Fruit fly (Drosophila melanogaster) whole organism, wandering third instar larva: ENCODE data around the gene Polr2L.

Experiments
- Abd-B ChIP-seq: fragments of >200 bp; optimal IDR thresholded peaks from 2 replicates; lab custom pipeline; 2017; ENCODE audit warnings: missing biosample characterization, missing genetic modification characterization
- CG32264 ChIP-seq: fragments of 200-800 bp; sonication (Bioruptor generic); optimal IDR thresholded peaks from 2 replicates; lab custom pipeline; 2016; ENCODE audit warnings: missing biosample characterization, missing genetic modification characterization
- CG9705 ChIP-seq: fragments of 200-800 bp; sonication (Bioruptor generic); optimal IDR thresholded peaks from 2 replicates; lab custom pipeline; 2018; ENCODE audit warnings: missing biosample characterization, mild to moderate bottlenecking, missing genetic modification characterization
- GATAd ChIP-seq: sonication (Bioruptor generic); optimal IDR thresholded peaks from 2 replicates; lab custom pipeline; 2016; ENCODE audit warnings: missing biosample characterization, missing genetic modification characterization
- HLH106 ChIP-seq: fragments of 200-800 bp; optimal IDR thresholded peaks from 3 replicates; lab custom pipeline; 2019; ENCODE audit warnings: missing biosample characterization, mild to moderate bottlenecking, missing genetic modification characterization, moderate library complexity
- Hnf4 ChIP-seq: fragments of 200-800 bp; sonication (Bioruptor generic); optimal IDR thresholded peaks from 2 replicates; lab custom pipeline; 2016; ENCODE audit warnings: missing biosample characterization, mild to moderate bottlenecking, missing genetic modification characterization
- Hr78 ChIP-seq: fragments of >200 bp; optimal IDR thresholded peaks from 2 replicates; lab custom pipeline; 2017; ENCODE audit warnings: missing biosample characterization, missing genetic modification characterization
- Jra ChIP-seq: sonication (Bioruptor generic); optimal IDR thresholded peaks from 2 replicates; lab custom pipeline; 2016; ENCODE audit warnings: missing biosample characterization, missing genetic modification characterization
- Mio ChIP-seq: sonication (Bioruptor generic); optimal IDR thresholded peaks from 2 replicates; lab custom pipeline; 2016; ENCODE audit warnings: missing biosample characterization, missing genetic modification characterization
- Myc ChIP-seq: fragments of >200 bp; optimal IDR thresholded peaks from 2 replicates; lab custom pipeline; 2017
- OdsH ChIP-seq: fragments of 200-800 bp; sonication (Bioruptor generic); optimal IDR thresholded peaks from 2 replicates; lab custom pipeline; 2016; ENCODE audit warnings: missing biosample characterization, mild to moderate bottlenecking, missing genetic modification characterization
- Vsx2 ChIP-seq: fragments of 200-300, 225-300 bp; sonication (Bioruptor generic); optimal IDR thresholded peaks from 2 replicates; lab custom pipeline; 2018; ENCODE audit warnings: missing biosample characterization, missing genetic modification characterization; ENCODE audit not compliant: partially characterized antibody
- br ChIP-seq: fragments of 200-800 bp; sonication (Bioruptor generic); optimal IDR thresholded peaks from 2 replicates; lab custom pipeline; 2016; ENCODE audit warnings: missing biosample characterization, missing genetic modification characterization
- dmrt93B ChIP-seq: fragments of 200-800 bp; sonication (Bioruptor generic); optimal IDR thresholded peaks from 2 replicates; lab custom pipeline; 2018; ENCODE audit warnings: missing biosample characterization, mild to moderate bottlenecking, missing genetic modification characterization
- dsf ChIP-seq: sonication (Bioruptor generic); optimal IDR thresholded peaks from 2 replicates; lab custom pipeline; 2016; ENCODE audit warnings: missing biosample characterization, missing genetic modification characterization, borderline replicate concordance
- ey ChIP-seq: fragments of 200-800 bp; sonication (Bioruptor generic); optimal IDR thresholded peaks from 2 replicates; lab custom pipeline; 2016; ENCODE audit warnings: missing biosample characterization, missing genetic modification characterization
- foxo ChIP-seq, 2 experiments: fragments of 200-800 bp; sonication (Bioruptor generic); optimal IDR thresholded peaks; 2 replicates in 1 of 2; 3 replicates in 1 of 2; lab custom pipeline; 2016 to 2017; ENCODE audit warnings: missing biosample characterization in 2 of 2, missing genetic modification characterization in 2 of 2
- h ChIP-seq: fragments of 200-800 bp; sonication (Bioruptor generic); optimal IDR thresholded peaks from 3 replicates; lab custom pipeline; 2016; ENCODE audit warnings: missing biosample characterization, mild to moderate bottlenecking, missing genetic modification characterization
- jim ChIP-seq: fragments of 175-275, 200-325 bp; sonication (Bioruptor generic); optimal IDR thresholded peaks from 2 replicates; lab custom pipeline; 2016; ENCODE audit warnings: missing biosample characterization, mild to moderate bottlenecking, missing genetic modification characterization
- lola ChIP-seq: fragments of >200 bp; optimal IDR thresholded peaks from 2 replicates; lab custom pipeline; 2017; ENCODE audit warnings: missing biosample characterization, missing genetic modification characterization
- pan ChIP-seq: fragments of >200 bp; optimal IDR thresholded peaks from 2 replicates; lab custom pipeline; 2017
- sage ChIP-seq: fragments of 200-800 bp; sonication (Bioruptor generic); optimal IDR thresholded peaks from 2 replicates; lab custom pipeline; 2016; ENCODE audit warnings: missing biosample characterization, mild to moderate bottlenecking, missing genetic modification characterization
- sv ChIP-seq: fragments of 200-800 bp; sonication (Bioruptor generic); optimal IDR thresholded peaks from 3 replicates; lab custom pipeline; 2016; ENCODE audit warnings: missing biosample characterization, missing genetic modification characterization
- usp ChIP-seq: fragments of >200 bp; optimal IDR thresholded peaks from 2 replicates; lab custom pipeline; 2017; ENCODE audit warnings: missing biosample characterization, missing genetic modification characterization
- woc ChIP-seq: sonication (Bioruptor generic); optimal IDR thresholded peaks from 2 replicates; lab custom pipeline; 2016; ENCODE audit warnings: missing biosample characterization, mild to moderate bottlenecking, missing genetic modification characterization

Polr2L gene

DNA sequence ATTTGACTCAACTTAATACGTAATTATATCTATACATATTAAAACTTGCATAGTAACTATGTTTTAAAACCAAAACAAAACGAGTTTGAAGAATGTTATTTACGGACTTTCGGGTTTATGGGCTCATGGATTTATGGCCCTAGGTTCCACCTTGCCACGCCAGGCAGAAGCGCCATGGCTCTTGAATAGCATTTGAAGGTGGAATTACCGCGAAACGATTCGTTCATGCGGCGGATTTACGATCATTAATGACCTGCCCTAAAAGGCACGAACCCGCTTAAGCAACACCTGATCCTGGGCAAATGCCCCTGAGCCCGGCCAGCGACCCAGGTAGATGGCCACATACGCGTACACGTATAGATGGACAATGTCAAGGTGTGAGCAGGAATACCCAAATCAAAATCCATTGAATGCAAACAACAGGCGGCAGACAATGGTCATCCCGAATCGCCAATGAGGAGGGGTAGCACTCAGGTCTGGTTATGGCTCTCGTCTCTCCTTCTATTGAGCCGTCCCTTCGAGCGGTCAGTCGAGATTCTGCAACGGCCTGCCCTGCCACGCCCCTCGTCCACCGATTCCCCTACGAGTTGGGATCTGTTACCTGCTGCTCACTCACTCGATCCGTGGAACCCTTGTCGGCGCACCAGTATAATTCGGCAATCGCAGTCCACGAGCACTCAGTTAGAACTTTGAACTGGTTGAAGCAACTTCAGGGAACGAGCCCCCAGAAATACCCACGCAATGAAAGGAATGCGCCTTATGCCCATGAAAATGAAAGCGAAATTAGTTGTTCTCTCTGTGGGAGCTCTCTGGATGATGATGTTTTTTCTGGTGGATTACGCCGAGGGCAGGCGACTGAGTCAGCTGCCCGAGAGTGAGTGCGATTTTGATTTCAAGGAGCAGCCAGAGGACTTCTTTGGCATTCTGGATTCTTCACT, 32.0 kb downstream of the Polr2L start, which contains the start of gene tld:
Gene tld, plus strand, starts transcription at position 677 of the 938 bp plus-strand sequence.
- TF ChIP-seq pan (lab: Kevin White, UChicago) (no peak), br (GFP tag; lab: Kevin White, UChicago) (no peak), Vsx2 (peak; percentile 21), HLH106 (tag; lab: Kevin White, UChicago) (no peak)

DNA sequence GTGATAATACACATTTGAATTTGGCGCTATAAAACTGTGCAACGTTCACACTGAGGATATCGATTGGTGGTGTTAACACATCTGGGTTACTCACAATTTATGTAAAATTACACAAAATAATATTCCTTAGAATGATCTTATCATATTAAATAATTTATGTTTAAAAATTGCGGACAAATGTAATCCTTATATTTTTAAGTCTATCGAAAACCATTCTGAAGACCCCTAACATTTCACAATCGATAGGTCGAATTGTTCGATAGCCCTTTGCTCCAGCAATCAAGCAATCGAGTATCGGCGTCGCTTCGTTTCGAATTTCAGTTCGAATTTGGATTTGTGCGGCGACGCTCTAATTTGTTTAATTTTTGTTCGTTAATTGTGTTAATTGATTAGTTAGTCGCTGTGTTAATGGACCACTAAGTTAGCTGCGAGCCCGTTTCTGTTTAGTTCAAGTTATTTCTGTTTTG, 36.3 kb downstream of the Polr2L start, which contains the start of gene asp:
Gene asp, plus strand, starts transcription at position 289 of the 467 bp plus-strand sequence.
- no peak for TF ChIP-seq jim (GFP tag; lab: Kevin White, UChicago)
- TF ChIP-seq usp: no peak
- no peak for TF ChIP-seq Hr78 (GFP tag; lab: Kevin White, UChicago)
- TF ChIP-seq sv: peak; percentile 19
- TF ChIP-seq GATAd: peak; percentile 72
- no peak for TF ChIP-seq pan (lab: Kevin White, UChicago)
- no peak for TF ChIP-seq Myc
- TF ChIP-seq h: no peak

DNA sequence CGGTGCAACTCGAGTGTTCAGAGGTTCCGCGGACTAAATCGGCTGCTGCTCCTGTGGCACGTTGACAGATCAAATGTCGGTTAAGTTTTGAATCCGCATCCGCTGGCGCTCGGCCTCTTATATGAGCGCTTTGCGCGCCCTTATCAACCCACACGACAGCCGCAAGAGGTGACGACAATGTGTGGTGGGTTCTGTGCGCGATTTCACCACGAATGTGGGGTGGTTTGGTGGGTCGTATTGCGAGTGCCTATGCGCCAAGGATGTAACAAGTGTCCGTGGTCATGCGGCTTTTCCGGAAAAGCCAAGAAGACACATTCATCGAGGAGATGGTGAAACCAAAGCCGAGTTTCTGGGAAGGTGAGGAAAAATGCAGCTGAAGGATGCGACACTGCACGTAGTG, 47.7 kb downstream of the Polr2L start, which contains the start of gene AstA:
Gene AstA, minus strand, starts transcription at position 101 of the 400 bp plus-strand sequence.
- TF ChIP-seq jim (GFP tag; lab: Kevin White, UChicago) (no peak), CG32264 (GFP tag; lab: Kevin White, UChicago) (no peak), sv (no peak), dsf (GFP tag; lab: Kevin White, UChicago) (no peak), Hnf4 (GFP tag; lab: Kevin White, UChicago) (no peak), sage (GFP tag; lab: Kevin White, UChicago) (no peak), Mio (GFP tag; lab: Kevin White, UChicago) (no peak), dmrt93B (GFP tag; lab: Kevin White, UChicago) (no peak)

DNA sequence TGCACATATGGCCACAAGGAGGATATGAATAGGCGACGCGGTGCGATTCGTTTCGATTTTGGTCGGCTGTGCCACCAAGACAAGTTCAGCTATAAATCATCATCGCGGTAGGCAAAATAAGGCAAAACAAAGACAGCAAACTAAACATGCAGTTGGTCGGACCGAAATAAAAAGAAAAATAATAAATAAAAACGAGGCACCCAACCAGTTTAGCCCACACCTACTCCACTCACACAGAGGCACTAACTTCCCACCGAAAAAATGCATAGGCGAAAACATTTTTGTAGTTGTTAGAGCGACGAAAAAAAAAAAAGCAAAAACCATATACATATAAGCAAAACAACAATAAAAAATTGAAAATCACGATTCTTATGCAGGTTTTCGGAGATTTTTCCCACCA, 49.4 kb downstream of the Polr2L start:
- TF ChIP-seq ey (GFP tag; lab: Kevin White, UChicago) (no peak), foxo (GFP tag; optimal IDR thresholded peaks at IDR 0.05; lab: Kevin White, UChicago) (no peak), lola (GFP tag; lab: Kevin White, UChicago) (no peak), jim (GFP tag; lab: Kevin White, UChicago) (no peak), woc (GFP tag; lab: Kevin White, UChicago) (no peak), CG9705 (GFP tag; lab: Kevin White, UChicago) (no peak), Mio (GFP tag; lab: Kevin White, UChicago) (no peak), OdsH (GFP tag; lab: Kevin White, UChicago) (no peak), dsf (GFP tag; lab: Kevin White, UChicago) (no peak), dmrt93B (GFP tag; lab: Kevin White, UChicago) (no peak), pan (lab: Kevin White, UChicago) (no peak), CG32264 (GFP tag; lab: Kevin White, UChicago) (no peak), Jra (GFP tag; lab: Kevin White, UChicago) (no peak), Hr78 (GFP tag; lab: Kevin White, UChicago) (no peak), Abd-B (GFP tag; lab: Kevin White, UChicago) (no peak)
- TF ChIP-seq, all 38 proteins: peak for 0
